Fruit fly (Drosophila melanogaster) whole organism, adult: ENCODE results near the gene CG43175.

ENCODE experiments used
- CG1620 ChIP-seq: fragments of 200-800 bp; sonication (Bioruptor generic); optimal IDR thresholded peaks from 2 replicates; lab custom pipeline; 2016; ENCODE audit warnings: missing biosample characterization, missing genetic modification characterization
- CG7045 ChIP-seq: fragments of 200-800 bp; sonication (Bioruptor generic); optimal IDR thresholded peaks from 2 replicates; lab custom pipeline; 2017; ENCODE audit warnings: missing biosample characterization, mild to moderate bottlenecking, missing genetic modification characterization
- CG7101 ChIP-seq: fragments of 200-800 bp; sonication (Bioruptor generic); optimal IDR thresholded peaks from 2 replicates; lab custom pipeline; 2018; ENCODE audit warnings: missing biosample characterization, mild to moderate bottlenecking, missing genetic modification characterization, moderate library complexity
- Clk ChIP-seq: fragments of 200-800 bp; sonication (Bioruptor generic); optimal IDR thresholded peaks from 2 replicates; lab custom pipeline; 2017; ENCODE audit warnings: missing biosample characterization, missing genetic modification characterization
- Hr96 ChIP-seq: fragments of 200-800 bp; sonication (Bioruptor generic); optimal IDR thresholded peaks from 2 replicates; lab custom pipeline; 2016; ENCODE audit warnings: missing biosample characterization, missing genetic modification characterization
- Mnt ChIP-seq: fragments of 200-800 bp; sonication (Bioruptor generic); optimal IDR thresholded peaks from 2 replicates; lab custom pipeline; 2016; ENCODE audit warnings: missing biosample characterization, mild to moderate bottlenecking, missing genetic modification characterization
- bab1 ChIP-seq: fragments of 200-800 bp; sonication (Bioruptor generic); optimal IDR thresholded peaks from 3 replicates; lab custom pipeline; 2019; ENCODE audit warnings: missing biosample characterization, mild to moderate bottlenecking, missing genetic modification characterization, moderate library complexity
- cic ChIP-seq: fragments of 200-800 bp; sonication (Bioruptor generic); optimal IDR thresholded peaks from 2 replicates; lab custom pipeline; 2017; ENCODE audit warnings: missing biosample characterization, mild to moderate bottlenecking, missing genetic modification characterization, moderate library complexity
- tj ChIP-seq: fragments of 200-800 bp; sonication (Bioruptor generic); optimal IDR thresholded peaks from 3 replicates; lab custom pipeline; 2017; ENCODE audit warnings: missing biosample characterization, mild to moderate bottlenecking, missing genetic modification characterization, moderate library complexity
- toe ChIP-seq: fragments of 200-800 bp; sonication (Bioruptor generic); optimal IDR thresholded peaks from 2 replicates; lab custom pipeline; 2016; ENCODE audit warnings: missing biosample characterization, missing genetic modification characterization

DNA sequence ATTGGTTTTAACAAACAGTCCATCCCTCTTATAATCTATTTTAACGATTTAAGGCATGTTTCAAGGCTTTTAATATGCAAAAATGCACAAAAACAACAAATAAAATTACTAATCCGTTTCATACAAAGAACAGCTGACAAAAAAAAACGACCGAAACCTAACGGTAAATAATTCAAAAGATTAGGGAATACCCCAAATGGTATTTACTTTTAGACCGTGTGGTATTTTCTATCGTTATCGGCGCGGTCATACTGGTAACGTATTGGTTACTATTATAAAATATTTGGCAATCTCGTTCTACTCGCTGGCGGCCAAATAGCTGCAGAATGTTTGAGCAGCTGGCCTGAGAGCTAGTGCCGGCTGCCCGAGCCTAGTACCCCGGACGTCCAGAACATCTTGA, 24.6 kb upstream of the CG43175 start, which contains the start of gene sll:
- no peak for TF ChIP-seq cic (GFP tag; lab: Kevin White, UChicago)
- TF ChIP-seq Clk (GFP tag; lab: Kevin White, UChicago) = no peak
- no peak for TF ChIP-seq CG7045 (GFP tag; lab: Kevin White, UChicago)
- TF ChIP-seq CG1620 (GFP tag; lab: Kevin White, UChicago) = no peak
- TF ChIP-seq tj (GFP tag; lab: Kevin White, UChicago) = no peak
- no peak for TF ChIP-seq toe
- no peak for TF ChIP-seq Hr96 (GFP tag; lab: Kevin White, UChicago)
- TF ChIP-seq Mnt (GFP tag; lab: Kevin White, UChicago) = no peak
- TF ChIP-seq CG7101 (tag; lab: Kevin White, UChicago) = no peak
- no peak for TF ChIP-seq bab1 (GFP tag; lab: Kevin White, UChicago)
